Worm (Caenorhabditis elegans): ENCODE data around the gene elt-7.
A peak's percentile ranks its signal among the peaks of the same experiment; 100 is the strongest.

elt-7 gene

DNA sequence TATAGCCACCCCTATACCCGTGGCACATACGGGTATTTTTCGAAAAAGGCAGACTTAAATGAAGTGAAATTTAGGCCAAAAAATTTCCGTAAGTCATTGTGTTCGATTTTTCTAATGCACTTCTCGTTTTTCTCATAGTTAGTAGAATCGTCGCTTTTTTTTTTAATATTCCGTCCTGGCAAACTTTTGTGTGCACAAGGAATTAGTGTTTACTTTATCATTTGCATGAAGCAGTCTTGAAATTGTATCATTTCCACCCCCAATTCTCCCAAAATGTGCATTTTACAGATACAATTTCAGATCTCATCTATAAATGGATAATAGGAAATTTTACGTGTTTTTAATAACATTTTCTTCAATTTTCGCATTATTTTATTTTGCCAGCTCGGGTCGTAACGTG lies 20.2 kb upstream of the elt-7 start, which contains the start of gene C18G1.6:
Gene C18G1.6 (plus strand): TSS at position 301 of the 400 bp plus-strand sequence.
- TF ChIP-seq nhr-41 (GFP tag; IDR thresholded peaks at IDR 0.05) (no peak), nhr-42 (GFP tag; IDR thresholded peaks at IDR 0.05) (no peak), ceh-82 (tag; optimal IDR thresholded peaks at IDR 0.05) (no peak), ztf-11 (tag; optimal IDR thresholded peaks at IDR 0.05) (no peak), mdl-1 (tag; optimal IDR thresholded peaks at IDR 0.05) (no peak), mxl-3 (GFP tag; optimal IDR thresholded peaks at IDR 0.05) (no peak), F37D6.2 (tag; optimal IDR thresholded peaks at IDR 0.05) (no peak), nhr-28 (tag; optimal IDR thresholded peaks at IDR 0.05) (no peak), nhr-6 (tag; optimal IDR thresholded peaks at IDR 0.05) (no peak), cey-2 (tag; optimal IDR thresholded peaks at IDR 0.05; ENCODE audit: borderline replicate concordance, insufficient read depth) (no peak), F49E8.2 (tag; optimal IDR thresholded peaks at IDR 0.05; ENCODE audit: borderline replicate concordance) (no peak), daf-19 (GFP tag; conservative IDR thresholded peaks at IDR 0.05) (no peak)

DNA sequence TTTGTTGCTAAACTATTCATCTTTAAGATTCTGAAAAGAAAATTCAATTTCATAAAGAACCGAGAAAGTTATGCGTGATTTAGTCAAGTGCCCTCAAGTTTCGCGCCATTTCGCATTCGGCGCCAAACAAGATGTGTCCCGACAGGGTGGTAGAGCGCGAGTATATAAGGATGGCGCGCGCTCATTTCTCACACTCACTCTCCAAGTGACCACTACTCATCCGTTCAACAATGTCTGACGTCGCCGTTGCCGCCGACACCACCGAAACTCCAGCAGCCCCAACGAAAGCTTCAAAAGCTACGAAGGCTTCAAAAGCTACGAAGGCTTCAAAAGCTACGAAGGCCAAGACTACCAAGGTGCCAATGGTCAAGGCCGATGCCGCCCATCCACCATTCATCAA lies 16.3 kb upstream of the elt-7 start, which contains the start of gene hil-4:
Gene hil-4 (plus strand): TSS at position 191 of the 400 bp plus-strand sequence.
- no peak for TF ChIP-seq zip-2 (tag; optimal IDR thresholded peaks at IDR 0.05)
- no peak for TF ChIP-seq dve-1 (tag; optimal IDR thresholded peaks at IDR 0.05; ENCODE audit: insufficient read depth)
- TF ChIP-seq dpl-1 (GFP tag; optimal IDR thresholded peaks at IDR 0.05): no peak
- no peak for TF ChIP-seq spr-1 (tag; optimal IDR thresholded peaks at IDR 0.05)
- TF ChIP-seq madf-9 (GFP tag; conservative IDR thresholded peaks at IDR 0.05): no peak
- TF ChIP-seq nhr-11 (tag; optimal IDR thresholded peaks at IDR 0.05): no peak
- TF ChIP-seq T20F7.1 (GFP tag; optimal IDR thresholded peaks at IDR 0.05): no peak
- TF ChIP-seq madf-5 (GFP tag; IDR thresholded peaks at IDR 0.05): no peak
- no peak for TF ChIP-seq tra-1 (GFP tag; IDR thresholded peaks at IDR 0.05)
- TF ChIP-seq nhr-48 (tag; optimal IDR thresholded peaks at IDR 0.05): no peak
- peak; percentile 54; the same call in 1 of the 2 replicates for TF ChIP-seq ceh-44 (GFP tag; IDR thresholded peaks at IDR 0.05)
- TF ChIP-seq nhr-77 (tag; optimal IDR thresholded peaks at IDR 0.05): no peak
- TF ChIP-seq unc-39 (tag; optimal IDR thresholded peaks at IDR 0.05): no peak
- TF ChIP-seq nhr-42 (GFP tag; IDR thresholded peaks at IDR 0.05): no peak
- TF ChIP-seq lim-7 (GFP tag; IDR thresholded peaks at IDR 0.05): peak; percentile 45; the same call in 1 of the 2 replicates
- TF ChIP-seq lin-29 (GFP tag; IDR thresholded peaks at IDR 0.05): no peak
- TF ChIP-seq nhr-76 (tag; optimal IDR thresholded peaks at IDR 0.05): no peak
- TF ChIP-seq gei-8 (GFP tag; optimal IDR thresholded peaks at IDR 0.05): no peak
- peak; percentile 22; the same call in 1 of the 2 replicates for TF ChIP-seq lin-38 (GFP tag; IDR thresholded peaks at IDR 0.05)
- no peak for TF ChIP-seq lin-1 (GFP tag; IDR thresholded peaks at IDR 0.05)
- TF ChIP-seq zag-1 (tag; optimal IDR thresholded peaks at IDR 0.05): no peak
- peak; percentile 73 for TF ChIP-seq aha-1 (tag)
- no peak for TF ChIP-seq nhr-28 (tag; optimal IDR thresholded peaks at IDR 0.05)
- TF ChIP-seq tag-97 (GFP tag; IDR thresholded peaks at IDR 0.05): no peak
- TF ChIP-seq sdz-12 (GFP tag; optimal IDR thresholded peaks at IDR 0.05): no peak
- TF ChIP-seq F10B5.3 (tag; optimal IDR thresholded peaks at IDR 0.05): no peak
- TF ChIP-seq lir-3 (tag; optimal IDR thresholded peaks at IDR 0.05): no peak
- no peak for TF ChIP-seq ceh-62 (tag; optimal IDR thresholded peaks at IDR 0.05)
- no peak for TF ChIP-seq ztf-11 (tag; optimal IDR thresholded peaks at IDR 0.05)
- peak; percentile 7 for TF ChIP-seq unc-130 (GFP tag; optimal IDR thresholded peaks at IDR 0.05)
- no peak for TF ChIP-seq ama-1 (optimal IDR thresholded peaks at IDR 0.05)
- no peak for TF ChIP-seq ceh-20 (GFP tag; IDR thresholded peaks at IDR 0.05)
- TF ChIP-seq duxl-1 (tag; optimal IDR thresholded peaks at IDR 0.05; ENCODE audit: poor library complexity): no peak
- no peak for TF ChIP-seq rbr-2 (tag; optimal IDR thresholded peaks at IDR 0.05)
- no peak for TF ChIP-seq pqm-1 (tag; optimal IDR thresholded peaks at IDR 0.05)
- TF ChIP-seq ztf-7 (tag; optimal IDR thresholded peaks at IDR 0.05): no peak
- no peak for TF ChIP-seq nhr-111 (GFP tag; optimal IDR thresholded peaks at IDR 0.05)
- TF ChIP-seq F49E8.2 (tag; optimal IDR thresholded peaks at IDR 0.05; ENCODE audit: borderline replicate concordance): no peak
- TF ChIP-seq vab-7 (GFP tag; IDR thresholded peaks at IDR 0.05): no peak
- no peak for TF ChIP-seq jun-1 (tag; optimal IDR thresholded peaks at IDR 0.05)
- no peak for TF ChIP-seq fos-1 (tag; optimal IDR thresholded peaks at IDR 0.05)
- TF ChIP-seq Y5F2A.4 (GFP tag; optimal IDR thresholded peaks at IDR 0.05): no peak
- TF ChIP-seq ctbp-1 (GFP tag; IDR thresholded peaks at IDR 0.05): no peak

All from whole organism, L4 larva.